Worm (Caenorhabditis elegans): ENCODE results near the gene K09E4.3.

The K09E4.3 gene

DNA sequence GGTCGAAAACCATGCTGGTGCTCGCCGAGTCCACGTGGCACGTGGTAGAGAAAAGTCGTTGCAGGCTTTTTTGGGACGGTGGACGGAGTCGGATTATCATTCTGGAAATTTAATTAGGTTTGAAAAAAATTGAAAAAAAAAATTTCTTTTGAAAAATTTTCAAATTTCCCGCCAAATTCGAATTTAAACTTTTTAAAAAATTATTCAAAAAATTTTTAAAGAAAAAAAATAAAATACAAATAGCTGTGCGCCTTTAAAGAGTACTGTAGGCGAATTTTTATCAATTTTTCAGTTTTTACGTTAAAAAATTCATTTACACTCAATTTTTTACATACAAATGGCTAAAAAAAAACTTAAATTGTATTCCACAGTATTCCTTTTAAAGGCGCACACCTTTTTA, at the start of gene K09E4.3:
Gene K09E4.3, minus strand, starts transcription at position 101 of the 400 bp plus-strand sequence.
- TF ChIP-seq zfh-2 (GFP tag; conservative IDR thresholded peaks at IDR 0.05) (0 out of 2 replicates have a peak, but pooled peaks have one; percentile 27), F23B12.7 (tag; optimal IDR thresholded peaks at IDR 0.05; ENCODE audit: insufficient read depth) (no peak), tlf-1 (GFP tag; optimal IDR thresholded peaks at IDR 0.05) (no peak)

DNA sequence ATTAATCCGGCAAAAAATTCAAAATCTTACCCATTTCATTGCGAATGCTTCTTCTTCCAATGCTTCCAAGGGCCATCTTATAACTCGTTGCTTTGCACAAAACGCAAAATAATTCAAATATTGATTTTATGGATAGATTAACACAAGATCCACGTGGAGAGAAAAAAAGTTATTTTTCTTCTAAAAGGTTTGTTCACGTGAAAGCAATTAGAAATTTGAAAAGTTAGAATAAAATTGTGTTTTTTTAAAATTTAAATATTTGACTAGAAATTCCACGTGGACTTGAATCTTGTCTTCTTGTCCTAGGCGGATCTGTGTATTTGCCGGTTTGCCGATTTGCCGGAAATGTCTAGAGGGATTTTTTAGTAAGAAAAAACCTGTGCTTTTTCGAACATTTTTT, 48.4 kb upstream of the K09E4.3 start, which contains the start of gene Y48B6A.5:
Gene Y48B6A.5, minus strand, starts transcription at position 101 of the 400 bp plus-strand sequence.
- no peak for TF ChIP-seq ZK185.1 (tag; optimal IDR thresholded peaks at IDR 0.05; ENCODE audit: poor library complexity, severe bottlenecking)
- TF ChIP-seq unc-62 (GFP tag; optimal IDR thresholded peaks at IDR 0.05) = no peak
- no peak for TF ChIP-seq ceh-27 (GFP tag; optimal IDR thresholded peaks at IDR 0.05)
- TF ChIP-seq nfya-2 (GFP tag; IDR thresholded peaks at IDR 0.05) = no peak
- no peak for TF ChIP-seq egrh-3 (GFP tag; IDR thresholded peaks at IDR 0.05)
- TF ChIP-seq hlh-26 (GFP tag; conservative IDR thresholded peaks at IDR 0.05) = no peak
- no peak for TF ChIP-seq tbx-9 (tag; optimal IDR thresholded peaks at IDR 0.05; ENCODE audit: borderline replicate concordance)
- no peak for TF ChIP-seq madf-10 (tag; optimal IDR thresholded peaks at IDR 0.05)
- no peak for TF ChIP-seq B0261.1 (tag; optimal IDR thresholded peaks at IDR 0.05)
- no peak for TF ChIP-seq cebp-1 (GFP tag; IDR thresholded peaks at IDR 0.05)
- TF ChIP-seq cebp-1 (tag; optimal IDR thresholded peaks at IDR 0.05) = no peak
- no peak for TF ChIP-seq Y56A3A.18 (GFP tag; IDR thresholded peaks at IDR 0.05)
- TF ChIP-seq F33H1.4 (GFP tag; IDR thresholded peaks at IDR 0.05) = no peak
- no peak for TF ChIP-seq mel-28 (tag; optimal IDR thresholded peaks at IDR 0.05; ENCODE audit: borderline replicate concordance)
- TF ChIP-seq zfh-2 (GFP tag; conservative IDR thresholded peaks at IDR 0.05) = no peak

DNA sequence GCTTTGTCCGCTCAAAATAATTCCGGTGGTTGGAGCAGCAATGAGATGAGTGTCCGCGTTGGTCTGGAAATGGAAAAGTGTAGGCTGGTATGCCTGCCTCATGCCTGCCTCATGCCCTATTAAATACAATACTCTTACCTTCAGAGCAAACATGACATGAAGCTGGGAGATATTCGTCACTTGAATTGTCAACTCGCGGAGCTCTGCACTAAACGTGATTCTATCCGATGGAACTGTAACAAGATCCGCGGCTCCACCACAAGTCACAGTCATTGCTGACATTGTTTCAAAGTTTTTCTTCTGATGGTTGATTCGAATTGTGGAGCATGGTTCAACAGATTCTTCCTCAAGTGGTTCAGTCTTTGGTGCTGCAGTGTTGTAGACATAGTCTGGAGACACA, 46.4 kb upstream of the K09E4.3 start:
- TF ChIP-seq lin-54 (GFP tag; optimal IDR thresholded peaks at IDR 0.05) (no peak), ztf-25 (GFP tag; IDR thresholded peaks at IDR 0.05) (no peak), cebp-2 (GFP tag; IDR thresholded peaks at IDR 0.05) (no peak), B0019.2 (GFP tag; conservative IDR thresholded peaks at IDR 0.05) (no peak), lag-1 (GFP tag; IDR thresholded peaks at IDR 0.05) (no peak), hrde-1 (tag; optimal IDR thresholded peaks at IDR 0.05; ENCODE audit: borderline replicate concordance) (no peak), F52B5.7 (tag; optimal IDR thresholded peaks at IDR 0.05) (no peak), hsf-1 (GFP tag; IDR thresholded peaks at IDR 0.05) (no peak), pbrm-1 (GFP tag; IDR thresholded peaks at IDR 0.05) (no peak), B0261.1 (tag; optimal IDR thresholded peaks at IDR 0.05) (no peak), F57C9.4 (tag; optimal IDR thresholded peaks at IDR 0.05) (no peak), let-526 (GFP tag; IDR thresholded peaks at IDR 0.05) (no peak), fkh-3 (tag; optimal IDR thresholded peaks at IDR 0.05) (no peak), F55B11.4 (tag; optimal IDR thresholded peaks at IDR 0.05; ENCODE audit: borderline replicate concordance, insufficient read depth) (no peak), atf-7 (tag; optimal IDR thresholded peaks at IDR 0.05) (no peak), mes-4 (tag; optimal IDR thresholded peaks at IDR 0.05) (no peak), ccch-3 (GFP tag; optimal IDR thresholded peaks at IDR 0.05) (no peak), nfya-2 (GFP tag; IDR thresholded peaks at IDR 0.05) (no peak)

DNA sequence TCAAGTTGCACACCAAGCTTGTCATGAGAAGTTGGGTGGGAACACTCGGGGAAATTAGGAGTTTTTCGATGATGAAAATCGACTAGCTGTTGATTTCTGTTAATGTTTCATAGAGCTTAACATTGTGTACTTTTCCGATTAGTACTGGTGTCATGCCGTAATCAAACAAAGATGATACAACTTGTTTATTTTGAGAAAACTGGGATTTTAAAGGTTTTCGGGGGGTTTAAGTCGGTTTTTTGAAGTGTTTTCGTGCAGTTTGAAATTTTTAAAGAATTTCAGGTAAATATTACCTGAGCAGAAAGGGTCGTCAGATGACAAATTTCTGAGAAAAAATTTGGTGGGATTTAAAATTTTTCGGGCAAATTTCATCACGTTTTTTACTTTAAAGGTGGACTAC, 44.8 kb upstream of the K09E4.3 start, which contains the start of gene eat-2:
Gene eat-2, minus strand, starts transcription at position 101 of the 400 bp plus-strand sequence.
- TF ChIP-seq efl-1 (GFP tag; optimal IDR thresholded peaks at IDR 0.05) (no peak), egl-18 (GFP tag; IDR thresholded peaks at IDR 0.05) (no peak), aptf-3 (GFP tag; IDR thresholded peaks at IDR 0.05) (no peak), ets-4 (GFP tag; optimal IDR thresholded peaks at IDR 0.05) (no peak), hlh-12 (tag; optimal IDR thresholded peaks at IDR 0.05) (no peak), F55B11.4 (tag; optimal IDR thresholded peaks at IDR 0.05; ENCODE audit: borderline replicate concordance, insufficient read depth) (no peak), chd-7 (tag; optimal IDR thresholded peaks at IDR 0.05) (no peak), egrh-3 (GFP tag; IDR thresholded peaks at IDR 0.05) (no peak), ceh-100 (GFP tag; IDR thresholded peaks at IDR 0.05) (no peak), snpc-1.3 (tag; optimal IDR thresholded peaks at IDR 0.05; ENCODE audit: insufficient read depth) (no peak), C17E4.6 (GFP tag; IDR thresholded peaks at IDR 0.05) (no peak)
